Worm (Caenorhabditis elegans) whole organism, late embryonic: Measurements from ENCODE around the gene irld-7.

Experiments
- C08G9.2 ChIP-seq: sonication (generic microtip); optimal IDR thresholded peaks from 2 replicates; lab custom pipeline; 2016; ENCODE audit warnings: mild to moderate bottlenecking, missing genetic modification characterization, moderate library complexity, missing compliant biosample characterization
- F13H6.1 ChIP-seq: sonication (generic microtip); optimal IDR thresholded peaks from 2 replicates; lab custom pipeline; 2016; ENCODE audit warnings: missing genetic modification characterization, missing compliant biosample characterization
- K02D7.2 ChIP-seq: sonication (generic microtip); optimal IDR thresholded peaks from 2 replicates; lab custom pipeline; 2017; ENCODE audit warnings: mild to moderate bottlenecking, missing genetic modification characterization, missing compliant biosample characterization
- ahr-1 ChIP-seq: sonication (generic microtip); optimal IDR thresholded peaks from 2 replicates; lab custom pipeline; 2016; ENCODE audit warnings: missing genetic modification characterization, missing compliant biosample characterization
- ceh-14 ChIP-seq: sonication (generic microtip); optimal IDR thresholded peaks from 2 replicates; lab custom pipeline; 2016; ENCODE audit warnings: missing genotype, missing genetic modification characterization, missing compliant biosample characterization
- ceh-18 ChIP-seq: sonication (generic microtip); optimal IDR thresholded peaks from 2 replicates; lab custom pipeline; 2016; ENCODE audit warnings: missing genetic modification characterization, missing compliant biosample characterization
- ceh-19 ChIP-seq: fragments of 200-800 bp; sonication (Bioruptor generic); optimal IDR thresholded peaks from 2 replicates; lab custom pipeline; 2018; ENCODE audit warnings: mild to moderate bottlenecking, missing genetic modification characterization, missing compliant biosample characterization
- ceh-2 ChIP-seq: sonication (generic microtip); optimal IDR thresholded peaks from 2 replicates; lab custom pipeline; 2016; ENCODE audit warnings: missing genotype, missing genetic modification characterization, missing compliant biosample characterization
- ceh-30 ChIP-seq: fragments of 150-350 bp; optimal IDR thresholded peaks from 2 replicates; lab custom pipeline; 2014; ENCODE audit warnings: missing biosample characterization, missing genetic modification characterization
- ceh-31 ChIP-seq: sonication (generic microtip); optimal IDR thresholded peaks from 2 replicates; lab custom pipeline; 2016; ENCODE audit warnings: missing genetic modification characterization, missing compliant biosample characterization
- ceh-34 ChIP-seq: sonication (generic microtip); optimal IDR thresholded peaks from 2 replicates; lab custom pipeline; 2016; ENCODE audit warnings: mild to moderate bottlenecking, missing genetic modification characterization, missing compliant biosample characterization
- ceh-9 ChIP-seq: sonication (generic microtip); optimal IDR thresholded peaks from 2 replicates; lab custom pipeline; 2016; ENCODE audit warnings: mild to moderate bottlenecking, missing genetic modification characterization, inconsistent platforms, missing compliant biosample characterization
- dmd-4 ChIP-seq: sonication (generic microtip); optimal IDR thresholded peaks from 2 replicates; lab custom pipeline; 2016; ENCODE audit warnings: borderline replicate concordance, missing genetic modification characterization, missing compliant biosample characterization
- elt-4 ChIP-seq: sonication (generic microtip); optimal IDR thresholded peaks from 2 replicates; lab custom pipeline; 2016; ENCODE audit warnings: missing genetic modification characterization, missing compliant biosample characterization
- ets-4 ChIP-seq: sonication (generic microtip); optimal IDR thresholded peaks from 2 replicates; lab custom pipeline; 2016; ENCODE audit warnings: missing genetic modification characterization, missing compliant biosample characterization
- eyg-1 ChIP-seq: sonication (generic microtip); optimal IDR thresholded peaks from 2 replicates; lab custom pipeline; 2016; ENCODE audit warnings: missing genotype, missing genetic modification characterization, missing compliant biosample characterization
- hlh-13 ChIP-seq: fragments of 200-800 bp; sonication (Bioruptor generic); optimal IDR thresholded peaks from 2 replicates; lab custom pipeline; 2018; ENCODE audit warnings: mild to moderate bottlenecking, missing genetic modification characterization, missing compliant biosample characterization
- hlh-6 ChIP-seq: sonication (generic microtip); optimal IDR thresholded peaks from 2 replicates; lab custom pipeline; 2016; ENCODE audit warnings: missing genotype, missing genetic modification characterization, missing compliant biosample characterization
- mec-3 ChIP-seq: sonication (generic microtip); optimal IDR thresholded peaks from 2 replicates; lab custom pipeline; 2016; ENCODE audit warnings: borderline replicate concordance, missing genetic modification characterization, missing compliant biosample characterization
- nfya-1 ChIP-seq: sonication (generic microtip); optimal IDR thresholded peaks from 2 replicates; lab custom pipeline; 2017; ENCODE audit warnings: missing genetic modification characterization, mild to moderate bottlenecking, missing compliant biosample characterization, antibody characterized with exemption, moderate library complexity
- nhr-11 ChIP-seq: fragments of 150-350 bp; optimal IDR thresholded peaks from 2 replicates; lab custom pipeline; 2014; ENCODE audit warnings: missing biosample characterization, missing genetic modification characterization
- odd-2 ChIP-seq: sonication (generic microtip); optimal IDR thresholded peaks from 2 replicates; lab custom pipeline; 2017; ENCODE audit warnings: antibody characterized with exemption, mild to moderate bottlenecking, missing genetic modification characterization, missing compliant biosample characterization
- pag-3 ChIP-seq: sonication (generic microtip); optimal IDR thresholded peaks from 2 replicates; lab custom pipeline; 2016; ENCODE audit warnings: missing compliant biosample characterization, missing genetic modification characterization, borderline replicate concordance
- pat-9 ChIP-seq: fragments of 200-800 bp; sonication (Bioruptor generic); optimal IDR thresholded peaks from 2 replicates; lab custom pipeline; 2018; ENCODE audit warnings: mild to moderate bottlenecking, missing genetic modification characterization, moderate library complexity, missing compliant biosample characterization
- pax-1 ChIP-seq: fragments of 150-350 bp; optimal IDR thresholded peaks from 2 replicates; lab custom pipeline; 2014; ENCODE audit warnings: missing biosample characterization, missing genetic modification characterization
- pha-2 ChIP-seq: sonication (generic microtip); optimal IDR thresholded peaks from 2 replicates; lab custom pipeline; 2017; ENCODE audit warnings: mild to moderate bottlenecking, missing genetic modification characterization, missing compliant biosample characterization
- tbx-2 ChIP-seq: sonication (generic microtip); optimal IDR thresholded peaks from 2 replicates; lab custom pipeline; 2016; ENCODE audit warnings: missing genetic modification characterization, missing compliant biosample characterization
- tbx-7 ChIP-seq: sonication (generic microtip); optimal IDR thresholded peaks from 2 replicates; lab custom pipeline; 2016; ENCODE audit warnings: missing genotype, missing genetic modification characterization, missing compliant biosample characterization
- unc-3 ChIP-seq, 2 experiments: fragments of 200-800 bp in 1 of 2; sonication (Bioruptor generic) in 1 of 2; sonication (generic microtip) in 1 of 2; conservative IDR thresholded peaks in 1 of 2; optimal IDR thresholded peaks in 1 of 2; 2 replicates each; pipeline versions ENCODE4 v1.3.6 to Lab custom; 2016 to 2022; ENCODE audit warnings: missing compliant biosample characterization in 2 of 2, missing genetic modification characterization in 2 of 2, missing genetic modification reagents in 1 of 2
- unc-42 ChIP-seq: sonication (generic microtip); optimal IDR thresholded peaks from 2 replicates; lab custom pipeline; 2016; ENCODE audit warnings: missing genotype, missing genetic modification characterization, missing compliant biosample characterization
- unc-55 ChIP-seq: sonication (generic microtip); optimal IDR thresholded peaks from 2 replicates; lab custom pipeline; 2017; ENCODE audit warnings: missing biosample characterization, missing genetic modification reagents, missing genetic modification characterization
- zip-5 ChIP-seq: sonication (generic microtip); optimal IDR thresholded peaks from 2 replicates; lab custom pipeline; 2016; ENCODE audit warnings: missing genetic modification characterization, missing compliant biosample characterization
- ztf-16 ChIP-seq: sonication (generic microtip); optimal IDR thresholded peaks from 2 replicates; lab custom pipeline; 2017; ENCODE audit warnings: missing genetic modification characterization, missing compliant biosample characterization

The irld-7 gene

DNA sequence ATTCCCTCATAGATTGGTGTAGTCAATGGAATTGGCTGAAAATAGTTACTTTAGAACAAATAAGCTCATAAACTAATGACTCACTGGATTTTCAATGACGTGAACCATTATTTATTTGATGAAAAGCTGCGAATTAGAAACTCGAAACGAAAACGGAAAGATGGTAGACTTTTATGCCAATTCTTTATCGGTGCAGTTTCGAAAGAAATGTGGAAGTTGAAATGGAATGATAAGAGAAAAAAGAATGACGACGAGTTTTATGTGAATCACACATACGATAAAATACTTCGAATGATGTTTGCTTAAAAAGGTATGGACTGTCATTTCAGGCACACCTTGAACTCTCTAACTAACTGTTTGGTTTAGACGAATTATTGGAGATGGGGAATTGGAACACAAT, at the start of gene irld-7, which contains the start of gene lec-11:
irld-7 (plus strand) TSS at position 332 of the 400 bp plus-strand sequence.
lec-11 (minus strand) TSS at position 126 of the 400 bp plus-strand sequence.
- no peak for TF ChIP-seq dmd-4 (tag; lab: Kevin White, UChicago)
- TF ChIP-seq ceh-34 = no peak
- TF ChIP-seq hlh-13 (GFP tag; lab: Kevin White, UChicago) = no peak
- no peak for TF ChIP-seq ceh-2 (tag; lab: Kevin White, UChicago)
- TF ChIP-seq ahr-1 = no peak
- no peak for TF ChIP-seq C08G9.2 (tag; lab: Kevin White, UChicago)
- no peak for TF ChIP-seq ceh-31 (tag; lab: Kevin White, UChicago)
- no peak for TF ChIP-seq nhr-11
- TF ChIP-seq ceh-18 (tag; lab: Kevin White, UChicago) = no peak
- no peak for TF ChIP-seq unc-55 (GFP tag; lab: Kevin White, UChicago)
- no peak for TF ChIP-seq ztf-16
- no peak for TF ChIP-seq F13H6.1
- TF ChIP-seq pag-3 (tag; lab: Kevin White, UChicago) = no peak
- no peak for TF ChIP-seq zip-5 (tag; lab: Kevin White, UChicago)
- TF ChIP-seq ceh-14 (tag; lab: Kevin White, UChicago) = no peak
- TF ChIP-seq pat-9 = no peak
- TF ChIP-seq mec-3 (tag; lab: Kevin White, UChicago) = no peak
- no peak for TF ChIP-seq unc-3 (GFP tag; conservative IDR thresholded peaks at IDR 0.05; lab: Robert Waterston, UW)
- no peak for TF ChIP-seq unc-3 (tag; optimal IDR thresholded peaks at IDR 0.05; lab: Kevin White, UChicago)

DNA sequence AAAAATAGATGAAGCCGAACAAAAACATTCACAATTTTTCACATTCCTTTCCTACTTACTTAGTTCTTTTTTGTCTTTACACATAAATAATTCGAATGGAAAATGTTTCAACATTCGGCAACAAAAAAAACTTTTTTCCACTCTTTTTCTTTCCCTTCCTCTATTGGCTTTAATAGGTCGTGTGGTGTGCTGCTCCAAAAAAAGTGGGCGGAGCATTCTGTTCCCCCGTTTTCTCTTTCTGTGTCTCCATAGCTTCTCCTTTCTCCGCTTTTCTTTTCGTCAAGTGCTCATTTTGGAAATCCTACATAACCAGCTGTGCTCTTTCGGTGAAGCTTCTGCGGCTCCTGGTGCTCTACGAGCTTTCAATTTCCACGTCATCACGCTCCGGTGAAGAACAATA, 48.7 kb upstream of the irld-7 start, which contains the start of gene C01G5.25:
C01G5.25 (plus strand) TSS at position 250 of the 400 bp plus-strand sequence.
- TF ChIP-seq pha-2 (tag; lab: Kevin White, UChicago) = no peak
- peak; percentile 17 for TF ChIP-seq ceh-31 (tag; lab: Kevin White, UChicago)

DNA sequence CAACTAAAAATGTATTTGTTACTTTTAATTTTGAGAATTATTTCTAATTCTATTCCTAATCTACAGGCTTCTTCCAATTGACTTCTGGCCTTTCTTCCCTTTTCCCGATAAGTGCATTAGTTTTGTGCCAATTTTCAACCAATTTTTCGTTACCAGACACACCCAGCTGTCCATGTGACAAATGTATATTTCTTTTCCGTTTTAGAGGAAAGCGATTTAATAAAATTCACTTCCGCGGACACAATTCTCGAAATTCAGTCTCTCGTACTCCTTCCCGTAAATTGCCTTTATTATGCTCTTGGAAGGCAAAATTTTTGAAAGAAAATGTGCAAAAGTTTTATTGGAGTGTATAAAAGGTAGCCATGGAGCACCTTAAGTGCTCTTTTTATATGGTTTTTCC, 47.2 kb upstream of the irld-7 start:
- TF ChIP-seq unc-42 (tag; lab: Kevin White, UChicago) = peak; percentile 82
- no peak for TF ChIP-seq K02D7.2 (tag; lab: Kevin White, UChicago)
- TF ChIP-seq pax-1 (tag; lab: Kevin White, UChicago) = no peak
- no peak for TF ChIP-seq nhr-11

DNA sequence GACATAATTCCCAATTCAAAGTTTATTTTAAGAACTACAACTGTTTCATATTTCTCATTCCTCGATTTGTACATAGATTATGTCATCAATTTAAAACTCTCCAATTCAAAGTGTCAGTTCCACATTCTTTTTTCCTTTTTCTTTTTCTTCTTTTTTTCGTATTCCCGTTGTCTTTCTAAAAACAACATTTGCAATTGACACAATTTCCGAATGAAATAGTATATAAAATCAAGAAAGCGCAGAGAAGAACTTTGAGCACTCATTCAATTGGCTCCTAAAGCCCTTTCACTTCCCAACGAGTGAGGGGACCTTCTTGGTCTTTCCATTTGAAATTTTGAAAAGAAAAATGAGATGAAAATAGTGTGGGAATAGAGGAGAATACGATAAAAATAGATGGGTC, 42.8 kb upstream of the irld-7 start:
- TF ChIP-seq elt-4 (tag; lab: Kevin White, UChicago) = no peak
- no peak for TF ChIP-seq hlh-6 (tag; lab: Kevin White, UChicago)
- peak; percentile 27 for TF ChIP-seq unc-42 (tag; lab: Kevin White, UChicago)
- TF ChIP-seq, all 69 proteins: peak for 1

DNA sequence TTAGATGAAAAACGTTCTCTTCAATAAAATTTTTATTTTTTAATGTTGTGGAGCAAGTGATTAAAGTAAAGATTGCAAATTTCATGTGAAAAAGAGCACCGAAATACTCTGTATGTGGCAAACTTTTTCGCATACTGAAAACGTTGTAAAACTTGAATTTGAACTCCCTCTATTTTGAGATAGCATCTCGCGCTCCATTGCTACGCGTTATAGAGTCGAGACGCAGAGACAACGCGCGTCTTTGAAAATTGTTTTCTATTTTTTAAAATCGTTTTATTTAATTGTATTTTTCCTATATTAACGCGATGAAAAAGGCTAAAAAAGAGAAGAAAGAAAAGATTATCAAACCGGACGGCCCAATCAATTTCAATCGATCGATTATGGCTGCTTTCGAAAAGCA, 41.6 kb upstream of the irld-7 start, which contains the start of gene fan-1:
fan-1 (plus strand) TSS at position 78 of the 400 bp plus-strand sequence.
- no peak for TF ChIP-seq ceh-30 (tag; lab: Kevin White, UChicago)
- no peak for TF ChIP-seq F13H6.1
- no peak for TF ChIP-seq ceh-9
- no peak for TF ChIP-seq odd-2 (tag; lab: Kevin White, UChicago)
- no peak for TF ChIP-seq eyg-1 (tag; lab: Kevin White, UChicago)
- no peak for TF ChIP-seq ceh-19 (GFP tag; lab: Kevin White, UChicago)
- TF ChIP-seq pax-1 (tag; lab: Kevin White, UChicago) = no peak
- no peak for TF ChIP-seq ceh-14 (tag; lab: Kevin White, UChicago)
- TF ChIP-seq ets-4 (tag; lab: Kevin White, UChicago) = peak; percentile 8
- peak; percentile 26 for TF ChIP-seq nfya-1 (tag; lab: Kevin White, UChicago)
- TF ChIP-seq tbx-2 (tag; lab: Kevin White, UChicago) = no peak
- no peak for TF ChIP-seq tbx-7
